Worm (Caenorhabditis elegans): ENCODE data around the gene ZK250.2.
"Not testable (repeated sequence)": the region's sequence is repeated elsewhere in the genome, so short reads cannot be mapped to it uniquely, and the experiment has no call there.

The ZK250.2 gene

ce11 chrII:1948393-1948792 lies at the start of gene ZK250.2:
Gene ZK250.2, plus strand, starts transcription at chrII:1948693.
- not testable (repeated sequence) for TF ChIP-seq unc-62 (GFP tag; optimal IDR thresholded peaks at IDR 0.05)

DNA sequence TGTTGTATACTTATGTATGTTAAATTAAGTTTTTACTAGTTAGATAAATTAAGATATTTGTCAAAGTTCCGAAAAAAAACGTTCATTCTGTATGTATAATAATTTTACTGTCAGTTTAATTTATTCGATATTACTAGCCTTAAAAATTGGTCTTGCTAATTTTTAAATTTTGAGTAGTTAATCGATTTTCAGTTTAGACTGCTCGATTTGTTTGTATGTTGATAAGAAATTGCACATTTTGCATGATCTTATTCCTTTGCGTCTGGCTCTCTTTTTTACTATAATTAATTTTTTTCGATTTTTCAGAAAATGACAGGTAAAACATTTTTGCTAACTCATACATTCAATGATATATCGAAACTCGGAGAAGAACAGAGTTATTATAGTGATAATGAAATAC lies 48.6 kb upstream of the ZK250.2 start, which contains the start of gene math-24:
Gene math-24, plus strand, starts transcription at position 301 of the 400 bp plus-strand sequence.
- TF ChIP-seq unc-62 (GFP tag; optimal IDR thresholded peaks at IDR 0.05), result no peak

- TF ChIP-seq unc-62 (GFP tag; optimal IDR thresholded peaks at IDR 0.05), result no peak
Measured at ce11 chrII:1901981-1902380, 46.5 kb upstream of the ZK250.2 start, which contains the start of gene math-23. Gene math-23, plus strand, starts transcription at chrII:1902281.

DNA sequence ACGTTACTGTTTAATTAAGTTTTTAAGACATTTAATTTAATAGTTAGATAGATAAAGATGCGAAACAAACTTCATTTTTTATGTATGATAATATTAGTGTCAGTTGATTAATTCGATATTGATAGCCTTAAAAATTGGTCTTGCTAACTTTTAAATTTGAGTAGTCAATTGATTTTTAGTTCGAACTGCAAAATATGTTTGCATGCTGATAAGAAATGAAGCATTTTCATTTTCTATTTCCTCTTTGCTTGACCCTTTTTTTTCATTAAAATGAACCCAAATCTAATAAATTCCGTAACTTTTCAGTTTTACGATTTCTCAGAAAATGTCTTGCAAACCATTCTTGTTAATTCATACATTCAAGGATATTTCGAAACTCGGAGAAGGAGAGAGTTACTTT lies 43.4 kb upstream of the ZK250.2 start, which contains the start of gene math-22:
Gene math-22, plus strand, starts transcription at position 301 of the 400 bp plus-strand sequence.
- TF ChIP-seq unc-62 (GFP tag; optimal IDR thresholded peaks at IDR 0.05), result no peak

DNA sequence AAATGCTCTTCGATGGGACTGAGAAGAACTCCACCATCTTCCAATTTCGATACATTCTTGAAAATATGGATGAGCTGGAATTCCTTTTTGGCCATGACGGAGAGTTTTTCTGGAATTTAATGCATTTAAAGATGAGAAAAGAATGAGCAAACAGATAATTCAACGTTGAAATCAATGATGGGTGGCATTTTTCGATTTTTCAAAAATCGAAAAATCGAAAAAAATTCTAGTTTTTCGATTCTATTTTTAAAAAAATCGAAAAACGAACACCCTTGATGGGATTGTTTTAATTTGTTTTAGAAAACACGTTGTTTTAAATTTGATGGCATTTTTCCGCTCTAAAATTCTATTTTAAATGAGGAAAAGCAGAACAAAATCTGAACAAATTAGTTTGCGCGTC lies 35.8 kb upstream of the ZK250.2 start, which contains the start of gene math-31:
Gene math-31, minus strand, starts transcription at position 101 of the 400 bp plus-strand sequence.
- TF ChIP-seq unc-62 (GFP tag; optimal IDR thresholded peaks at IDR 0.05), result no peak

DNA sequence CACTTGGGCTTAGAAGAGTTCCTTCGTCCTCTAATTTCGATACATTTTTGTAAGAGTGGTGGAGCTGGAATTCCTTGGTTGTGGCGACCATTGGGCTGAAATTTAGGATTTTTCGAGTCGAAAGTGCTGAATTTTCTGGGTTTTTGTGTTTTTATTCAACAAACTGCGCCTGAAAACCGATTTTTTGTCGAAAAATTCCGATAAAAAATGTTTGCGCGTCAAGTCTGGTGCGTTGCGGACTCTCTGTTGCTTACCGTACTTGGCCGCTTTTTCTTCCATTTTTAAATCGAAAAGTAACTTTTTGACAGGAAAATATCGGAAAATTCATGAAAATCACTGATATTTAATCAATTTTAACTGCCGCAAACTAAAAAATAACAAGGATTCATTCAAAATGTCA lies 30.6 kb upstream of the ZK250.2 start, which contains the start of gene bath-4:
Gene bath-4, minus strand, starts transcription at position 101 of the 400 bp plus-strand sequence.
- TF ChIP-seq unc-62 (GFP tag; optimal IDR thresholded peaks at IDR 0.05), result no peak

DNA sequence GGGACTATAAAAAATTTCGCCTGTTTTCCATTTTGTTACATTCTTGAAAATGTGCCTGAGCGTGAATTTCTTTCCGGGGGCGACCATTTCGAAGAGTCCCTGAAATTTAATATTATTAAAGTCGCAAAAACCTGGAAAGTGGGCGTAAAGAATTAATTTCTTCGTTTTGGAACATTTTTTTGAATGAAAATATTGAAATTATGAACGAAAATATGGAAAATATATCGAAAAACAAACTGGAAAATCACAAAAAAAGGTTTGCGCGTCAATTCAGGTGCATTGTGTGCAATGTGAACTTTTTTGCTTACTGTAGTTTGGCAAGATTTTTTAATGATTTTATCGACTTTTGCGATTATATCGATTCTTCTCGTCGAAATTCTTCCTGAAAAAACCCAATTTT lies 27.5 kb upstream of the ZK250.2 start, which contains the start of gene bath-7:
Gene bath-7, minus strand, starts transcription at position 101 of the 400 bp plus-strand sequence.
- TF ChIP-seq unc-62 (GFP tag; optimal IDR thresholded peaks at IDR 0.05), result no peak

- TF ChIP-seq unc-62 (GFP tag; optimal IDR thresholded peaks at IDR 0.05), result no peak
Measured at ce11 chrII:1922665-1923187, 25.8 kb upstream of the ZK250.2 start, which contains the start of the genes bath-2 and F52C6.4. Gene bath-2, minus strand, starts transcription at chrII:1922765. Gene F52C6.4, plus strand, starts transcription at chrII:1923137.

DNA sequence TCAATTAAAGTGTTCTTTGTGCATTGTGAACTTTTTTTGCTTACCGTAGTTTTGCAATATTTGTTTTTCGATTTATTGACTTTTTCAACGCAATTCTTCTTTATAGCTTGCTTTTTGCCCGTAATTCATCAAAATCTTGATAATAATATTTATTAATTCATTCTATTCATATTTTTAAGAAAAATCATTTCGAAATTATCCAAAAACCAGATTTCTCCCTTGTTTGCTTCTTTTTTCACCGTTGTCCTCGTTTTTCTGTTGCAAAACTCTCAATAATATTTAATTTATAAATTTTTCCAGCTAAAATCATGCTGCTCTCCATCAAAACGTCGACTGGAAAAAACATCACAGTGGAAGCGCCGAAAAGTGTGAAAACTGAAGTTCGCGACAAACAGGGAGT lies 24.0 kb upstream of the ZK250.2 start, which contains the start of gene F52C6.3:
Gene F52C6.3, plus strand, starts transcription at position 301 of the 400 bp plus-strand sequence.
- no peak for TF ChIP-seq unc-62 (GFP tag; optimal IDR thresholded peaks at IDR 0.05)

ce11 chrII:1926162-1926561 lies 22.3 kb upstream of the ZK250.2 start, which contains the start of gene F52C6.2:
Gene F52C6.2, plus strand, starts transcription at chrII:1926462.
- no peak for TF ChIP-seq unc-62 (GFP tag; optimal IDR thresholded peaks at IDR 0.05)

DNA sequence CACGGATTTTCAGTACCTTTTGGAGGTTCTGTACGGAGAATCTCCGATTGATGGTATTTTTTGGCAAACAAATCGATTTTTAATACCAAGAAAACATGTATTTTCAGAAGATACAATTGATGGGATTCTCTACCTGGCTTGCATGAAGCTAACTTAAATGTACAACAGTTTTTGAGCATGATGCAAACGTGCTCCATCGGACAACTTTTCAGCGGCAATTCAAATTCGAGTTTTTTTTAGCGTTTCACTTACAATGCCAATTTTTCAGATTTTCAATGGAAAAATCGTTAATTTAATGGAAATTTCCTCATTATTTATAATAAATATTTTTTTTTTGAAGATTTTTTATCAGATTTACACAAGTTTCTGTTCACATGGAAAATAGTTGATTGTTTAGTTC lies 19.9 kb upstream of the ZK250.2 start:
- no peak for TF ChIP-seq unc-62 (GFP tag; optimal IDR thresholded peaks at IDR 0.05)

ce11 chrII:1939652-1940051 lies 8.8 kb upstream of the ZK250.2 start, which contains the start of gene ZK250.13:
Gene ZK250.13, minus strand, starts transcription at chrII:1939752.
- no peak for TF ChIP-seq unc-62 (GFP tag; optimal IDR thresholded peaks at IDR 0.05)

ce11 chrII:1945093-1945492 lies 3.4 kb upstream of the ZK250.2 start, which contains the start of gene ZK250.14:
Gene ZK250.14, minus strand, starts transcription at chrII:1945193.
- no peak for TF ChIP-seq unc-62 (GFP tag; optimal IDR thresholded peaks at IDR 0.05)

- no peak for TF ChIP-seq unc-62 (GFP tag; optimal IDR thresholded peaks at IDR 0.05)
Measured at ce11 chrII:1946427-1946826, 2.1 kb upstream of the ZK250.2 start, which contains the start of gene math-48. Gene math-48, minus strand, starts transcription at chrII:1946527.

ce11 chrII:1949119-1949518 lies 626 bp downstream of the ZK250.2 start:
- TF ChIP-seq unc-62 (GFP tag; optimal IDR thresholded peaks at IDR 0.05), result no peak

DNA sequence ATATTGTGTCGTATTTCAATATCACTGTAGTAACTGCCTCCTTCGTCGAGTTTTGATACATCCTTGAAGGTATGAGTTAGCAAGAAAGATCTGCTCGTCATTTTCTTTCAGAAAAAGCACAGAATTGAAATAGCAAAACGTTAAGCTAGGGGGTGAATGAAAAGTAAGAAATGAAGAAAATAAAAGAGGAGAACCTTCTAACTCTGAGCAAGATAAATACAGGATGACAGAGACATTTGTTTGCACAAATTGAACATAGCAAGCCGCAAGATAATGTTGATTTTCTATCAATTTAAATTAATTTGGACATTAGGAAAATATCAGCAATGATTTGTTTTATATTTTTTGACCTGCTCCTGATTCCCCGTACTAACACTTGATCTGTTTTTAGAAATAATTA lies 7.1 kb downstream of the ZK250.2 start, which contains the start of gene math-49:
Gene math-49, minus strand, starts transcription at position 101 of the 400 bp plus-strand sequence.
- not testable (repeated sequence) for TF ChIP-seq unc-62 (GFP tag; optimal IDR thresholded peaks at IDR 0.05)

- TF ChIP-seq unc-62 (GFP tag; optimal IDR thresholded peaks at IDR 0.05), result no peak
Measured at ce11 chrII:1986979-1987378, 38.5 kb downstream of the ZK250.2 start, which contains the start of gene Y16E11A.4. Gene Y16E11A.4, plus strand, starts transcription at chrII:1987279.
